Comparison of ENCODE assay signal across 1 worm cellular context in genomic region chrIV:4402413-4402812, ce11.
TF ChIP-seq lines count a peak whose summit lies in the region.

No protein-coding gene starts in this region.

TF ChIP-seq in whole organism, L1 larva, 84 proteins besides CTCF, POLR2A, EP300 and RAD21 (continued from another document):
- peak; percentile 87 for TF ChIP-seq snu-23 (GFP tag; optimal IDR thresholded peaks at IDR 0.05; lab: Kevin White, UChicago)
- peak in 2 of 6 experiments; percentile 55 to 92 for TF ChIP-seq elt-3 (tag; optimal IDR thresholded peaks at IDR 0.05; lab: Kevin White, UChicago)
- TF ChIP-seq sox-4 (tag; optimal IDR thresholded peaks at IDR 0.05; lab: Kevin White, UChicago), result peak; percentile 37
- peak; percentile 16 to 54 (median 33) for TF ChIP-seq dpl-1 (GFP tag; optimal IDR thresholded peaks at IDR 0.05; lab: Kevin White, UChicago)
- no peak for TF ChIP-seq fkh-4 (tag; optimal IDR thresholded peaks at IDR 0.05; lab: Kevin White, UChicago; ENCODE audit: borderline replicate concordance)
- TF ChIP-seq lin-35 (GFP tag; optimal IDR thresholded peaks at IDR 0.05; lab: Kevin White, UChicago), result peak; percentile 7 to 75
- no peak for TF ChIP-seq ama-1 (optimal IDR thresholded peaks at IDR 0.05; lab: Kevin White, UChicago)
- TF ChIP-seq blmp-1 (tag; optimal IDR thresholded peaks at IDR 0.05; lab: Kevin White, UChicago), result peak; percentile 88
